Worm (Caenorhabditis elegans) whole organism, mixed stage, embryonic: ENCODE measurements around the gene F35F10.7.

Experiments used
- ceh-39 ChIP-seq: fragments of 150-350 bp; optimal IDR thresholded peaks from 2 replicates; lab custom pipeline; 2014; ENCODE audit warnings: missing biosample characterization, missing genetic modification characterization
- cnd-1 ChIP-seq: fragments of 200-800 bp; sonication (Bioruptor generic); optimal IDR thresholded peaks from 2 replicates; lab custom pipeline; 2018; ENCODE audit warnings: mild to moderate bottlenecking, missing genetic modification characterization, missing compliant biosample characterization
- elt-1 ChIP-seq: sonication (generic microtip); optimal IDR thresholded peaks from 2 replicates; lab custom pipeline; 2017; ENCODE audit warnings: missing genetic modification characterization, mild to moderate bottlenecking, missing compliant biosample characterization, antibody characterized with exemption, moderate library complexity, borderline replicate concordance; ENCODE audit not compliant: insufficient read depth
- lsy-2 ChIP-seq: fragments of 150-350 bp; optimal IDR thresholded peaks from 2 replicates; lab custom pipeline; 2014; ENCODE audit warnings: missing biosample characterization, missing genetic modification characterization
- nhr-237 ChIP-seq: fragments of 150-350 bp; optimal IDR thresholded peaks from 2 replicates; lab custom pipeline; 2014; ENCODE audit warnings: missing biosample characterization, missing genetic modification characterization
- snpc-4 ChIP-seq: fragments of 150-350 bp; optimal IDR thresholded peaks from 2 replicates; lab custom pipeline; 2014; ENCODE audit warnings: missing biosample characterization, missing genetic modification characterization
- ztf-11 ChIP-seq: fragments of 150-350 bp; optimal IDR thresholded peaks from 2 replicates; lab custom pipeline; 2014; ENCODE audit warnings: missing biosample characterization, missing genetic modification characterization

ce11 chrV:3266189-3266588, 21.0 kb downstream of the F35F10.7 start, which contains the start of gene T28A11.17:
- no peak for TF ChIP-seq elt-1
- TF ChIP-seq ztf-11 (tag; lab: Kevin White, UChicago) = no peak
- no peak for TF ChIP-seq snpc-4 (tag; lab: Kevin White, UChicago)
- no peak for TF ChIP-seq ceh-39 (tag; lab: Kevin White, UChicago)
- no peak for TF ChIP-seq lsy-2
- no peak for TF ChIP-seq cnd-1 (tag; lab: Kevin White, UChicago)
- no peak for TF ChIP-seq nhr-237 (tag; lab: Kevin White, UChicago)
